Worm (Caenorhabditis elegans) whole organism, L2 larva: Measurements from ENCODE around the gene wdr-83.
A peak's percentile ranks its signal among the peaks of the same experiment; 100 is the strongest.

ENCODE experiments used
- C34F6.9 ChIP-seq: fragments of 150-350 bp; optimal IDR thresholded peaks from 2 replicates; lab custom pipeline; 2014; ENCODE audit warnings: missing biosample characterization, missing genetic modification characterization
- R02D3.7 ChIP-seq: fragments of 150-350 bp; optimal IDR thresholded peaks from 2 replicates; lab custom pipeline; 2014; ENCODE audit warnings: missing biosample characterization, missing genetic modification characterization
- ZK546.5 ChIP-seq: sonication (generic microtip); optimal IDR thresholded peaks from 2 replicates; lab custom pipeline; 2017; ENCODE audit warnings: missing biosample characterization, missing genetic modification characterization
- alr-1 ChIP-seq: fragments of 150-350 bp; optimal IDR thresholded peaks from 2 replicates; lab custom pipeline; 2014; ENCODE audit warnings: missing biosample characterization, missing genetic modification characterization
- aly-2 ChIP-seq: fragments of 150-350 bp; optimal IDR thresholded peaks from 2 replicates; lab custom pipeline; 2014; ENCODE audit warnings: missing biosample characterization, missing genetic modification characterization
- ama-1 ChIP-seq: fragments of 150-350 bp; optimal IDR thresholded peaks from 2 replicates; lab custom pipeline; 2018; ENCODE audit warnings: inconsistent platforms
- blmp-1 ChIP-seq: sonication (generic microtip); optimal IDR thresholded peaks from 2 replicates; lab custom pipeline; 2017; ENCODE audit warnings: missing genetic modification characterization, mild to moderate bottlenecking, missing compliant biosample characterization, antibody characterized with exemption, moderate library complexity; ENCODE audit not compliant: insufficient read depth
- ceh-16 ChIP-seq: fragments of 150-350 bp; optimal IDR thresholded peaks from 2 replicates; lab custom pipeline; 2014; ENCODE audit warnings: missing biosample characterization, missing genetic modification characterization
- ceh-82 ChIP-seq: fragments of 150-350 bp; optimal IDR thresholded peaks from 2 replicates; lab custom pipeline; 2014; ENCODE audit warnings: missing biosample characterization, missing genetic modification characterization
- dmd-4 ChIP-seq: sonication (generic microtip); optimal IDR thresholded peaks from 2 replicates; lab custom pipeline; 2017; ENCODE audit warnings: missing biosample characterization, missing genetic modification characterization
- elt-1 ChIP-seq: fragments of 150-350 bp; optimal IDR thresholded peaks from 2 replicates; lab custom pipeline; 2014; ENCODE audit warnings: missing biosample characterization, missing genetic modification characterization
- elt-3 ChIP-seq: sonication (generic microtip); optimal IDR thresholded peaks from 2 replicates; lab custom pipeline; 2017; ENCODE audit warnings: missing biosample characterization, missing genetic modification characterization
- fos-1 ChIP-seq: fragments of 150-350 bp; optimal IDR thresholded peaks from 2 replicates; lab custom pipeline; 2014; ENCODE audit warnings: missing biosample characterization, missing genetic modification characterization
- gmeb-1 ChIP-seq: fragments of 150-350 bp; optimal IDR thresholded peaks from 2 replicates; lab custom pipeline; 2014; ENCODE audit warnings: missing biosample characterization, missing genetic modification characterization
- lin-11 ChIP-seq: fragments of 150-350 bp; sonication (generic microtip); optimal IDR thresholded peaks from 2 replicates; lab custom pipeline; 2014; ENCODE audit warnings: missing biosample characterization, missing genetic modification characterization, inconsistent platforms, mixed read lengths
- lin-13 ChIP-seq: fragments of 150-350 bp; optimal IDR thresholded peaks from 2 replicates; lab custom pipeline; 2014; ENCODE audit warnings: missing biosample characterization, missing genetic modification reagents, missing genetic modification characterization
- lin-39 ChIP-seq: fragments of 150-350 bp; optimal IDR thresholded peaks from 2 replicates; lab custom pipeline; 2014; ENCODE audit warnings: missing biosample characterization, missing genetic modification reagents, missing genetic modification characterization
- lsy-2 ChIP-seq, 2 experiments: fragments of 150-350 bp in 1 of 2; sonication (generic microtip) in 1 of 2; optimal IDR thresholded peaks; 2 replicates each; lab custom pipeline; 2014 to 2017; ENCODE audit warnings: missing biosample characterization in 2 of 2, missing genetic modification characterization in 2 of 2
- mab-5 ChIP-seq: fragments of 150-350 bp; optimal IDR thresholded peaks from 2 replicates; lab custom pipeline; 2014; ENCODE audit warnings: missing biosample characterization, missing genetic modification characterization
- mbf-1 ChIP-seq: sonication (generic microtip); optimal IDR thresholded peaks from 2 replicates; lab custom pipeline; 2017; ENCODE audit warnings: missing biosample characterization, missing genetic modification characterization
- mdl-1 ChIP-seq, 2 experiments: fragments of 150-350 bp in 1 of 2; sonication (generic microtip) in 1 of 2; optimal IDR thresholded peaks; 2 replicates each; lab custom pipeline; 2017; ENCODE audit warnings: missing biosample characterization in 2 of 2, missing genetic modification characterization in 2 of 2
- nhr-10 ChIP-seq: sonication (generic microtip); optimal IDR thresholded peaks from 2 replicates; lab custom pipeline; 2017; ENCODE audit warnings: missing biosample characterization, missing genetic modification characterization
- nhr-12 ChIP-seq: fragments of 150-350 bp; optimal IDR thresholded peaks from 2 replicates; lab custom pipeline; 2014; ENCODE audit warnings: missing biosample characterization, missing genetic modification characterization
- nhr-129 ChIP-seq: fragments of 150-350 bp; optimal IDR thresholded peaks from 2 replicates; lab custom pipeline; 2014; ENCODE audit warnings: missing biosample characterization, missing genetic modification characterization
- nhr-21 ChIP-seq: fragments of 150-350 bp; optimal IDR thresholded peaks from 2 replicates; lab custom pipeline; 2014; ENCODE audit warnings: missing biosample characterization, missing genetic modification characterization
- nhr-23 ChIP-seq: fragments of 150-350 bp; optimal IDR thresholded peaks from 2 replicates; lab custom pipeline; 2014; ENCODE audit warnings: missing biosample characterization, missing genetic modification reagents, missing genetic modification characterization
- nhr-237 ChIP-seq: fragments of 150-350 bp; optimal IDR thresholded peaks from 2 replicates; lab custom pipeline; 2014; ENCODE audit warnings: missing biosample characterization, missing genetic modification characterization
- nhr-25 ChIP-seq: fragments of 150-350 bp; sonication (generic microtip); optimal IDR thresholded peaks from 3 replicates; lab custom pipeline; 2014; ENCODE audit warnings: missing biosample characterization, missing genetic modification characterization
- nhr-77 ChIP-seq: fragments of 150-350 bp; optimal IDR thresholded peaks from 2 replicates; lab custom pipeline; 2014; ENCODE audit warnings: missing biosample characterization, missing genetic modification characterization
- peb-1 ChIP-seq: fragments of 150-350 bp; optimal IDR thresholded peaks from 2 replicates; lab custom pipeline; 2014; ENCODE audit warnings: missing biosample characterization, missing genetic modification characterization
- sem-4 ChIP-seq: fragments of 150-350 bp; optimal IDR thresholded peaks from 2 replicates; lab custom pipeline; 2014; ENCODE audit warnings: missing biosample characterization, missing genetic modification reagents, missing genetic modification characterization
- skn-1 ChIP-seq: sonication (generic microtip); optimal IDR thresholded peaks from 2 replicates; lab custom pipeline; 2017; ENCODE audit warnings: missing biosample characterization, missing genetic modification characterization
- sma-3 ChIP-seq: sonication (generic microtip); optimal IDR thresholded peaks from 2 replicates; lab custom pipeline; 2016; ENCODE audit warnings: missing genetic modification reagents, missing genetic modification characterization, missing compliant biosample characterization
- snpc-4 ChIP-seq: fragments of 150-350 bp; optimal IDR thresholded peaks from 2 replicates; lab custom pipeline; 2014; ENCODE audit warnings: missing biosample characterization, missing genetic modification characterization
- unc-39 ChIP-seq: fragments of 150-350 bp; optimal IDR thresholded peaks from 2 replicates; lab custom pipeline; 2014; ENCODE audit warnings: missing biosample characterization, missing genetic modification characterization
- unc-55 ChIP-seq: fragments of 150-350 bp; sonication (generic microtip); optimal IDR thresholded peaks from 3 replicates; lab custom pipeline; 2014; ENCODE audit warnings: missing biosample characterization, missing genetic modification reagents, missing genetic modification characterization
- unc-62 ChIP-seq: fragments of 150-350 bp; optimal IDR thresholded peaks from 2 replicates; lab custom pipeline; 2014; ENCODE audit warnings: missing biosample characterization, missing genetic modification reagents, missing genetic modification characterization
- zag-1 ChIP-seq: fragments of 150-350 bp; optimal IDR thresholded peaks from 2 replicates; lab custom pipeline; 2014; ENCODE audit warnings: missing biosample characterization, missing genetic modification characterization
- ztf-11 ChIP-seq: sonication (generic microtip); optimal IDR thresholded peaks from 2 replicates; lab custom pipeline; 2017; ENCODE audit warnings: missing biosample characterization, missing genetic modification characterization
- ztf-4 ChIP-seq: fragments of 150-350 bp; optimal IDR thresholded peaks from 2 replicates; lab custom pipeline; 2014; ENCODE audit warnings: missing biosample characterization, missing genetic modification characterization

wdr-83 gene

ce11 chrII:5049249-5049648 lies 17.7 kb upstream of the wdr-83 start (continued):
- peak; percentile 31 for TF ChIP-seq sem-4
- no peak for TF ChIP-seq lin-13 (GFP tag; lab: Kevin White, UChicago)
- TF ChIP-seq ceh-82 (tag; lab: Kevin White, UChicago): no peak
- no peak for TF ChIP-seq lin-11
- TF ChIP-seq elt-3 (tag; lab: Kevin White, UChicago): no peak
- TF ChIP-seq, all 48 proteins: peak for 13

- TF ChIP-seq ztf-11 (tag; lab: Kevin White, UChicago): no peak
- peak; percentile 54 for TF ChIP-seq nhr-129
- no peak for TF ChIP-seq nhr-21 (tag; lab: Kevin White, UChicago)
- TF ChIP-seq C34F6.9 (tag; lab: Kevin White, UChicago): peak; percentile 13
- no peak for TF ChIP-seq nhr-77 (tag; lab: Kevin White, UChicago)
- no peak for TF ChIP-seq mab-5 (tag; lab: Kevin White, UChicago)
Observed at ce11 chrII:5048185-5048795, 16.8 kb upstream of the wdr-83 start.

- no peak for TF ChIP-seq ama-1 (lab: Kevin White, UChicago)
- TF ChIP-seq C34F6.9 (tag; lab: Kevin White, UChicago): peak; percentile 20
- TF ChIP-seq unc-55 (GFP tag; lab: Kevin White, UChicago): no peak
- TF ChIP-seq fos-1 (tag; lab: Kevin White, UChicago): no peak
- no peak for TF ChIP-seq nhr-10
- TF ChIP-seq mab-5 (tag; lab: Kevin White, UChicago): no peak
- no peak for TF ChIP-seq zag-1 (tag; lab: Kevin White, UChicago)
- TF ChIP-seq ZK546.5 (tag; lab: Kevin White, UChicago): no peak
- TF ChIP-seq elt-3 (tag; lab: Kevin White, UChicago): no peak
- TF ChIP-seq alr-1: no peak
- no peak for TF ChIP-seq snpc-4 (tag; lab: Kevin White, UChicago)
- no peak for TF ChIP-seq dmd-4 (tag; lab: Kevin White, UChicago)
- no peak for TF ChIP-seq nhr-23 (tag; lab: Kevin White, UChicago)
- TF ChIP-seq skn-1 (tag; lab: Kevin White, UChicago): no peak
- peak; percentile 41 for TF ChIP-seq nhr-129
- peak; percentile 10 for TF ChIP-seq blmp-1 (tag; lab: Kevin White, UChicago)
- no peak for TF ChIP-seq mbf-1 (tag; lab: Kevin White, UChicago)
- TF ChIP-seq, all 48 proteins: peak for 3
Observed at ce11 chrII:5047279-5047678, 15.8 kb upstream of the wdr-83 start.

DNA sequence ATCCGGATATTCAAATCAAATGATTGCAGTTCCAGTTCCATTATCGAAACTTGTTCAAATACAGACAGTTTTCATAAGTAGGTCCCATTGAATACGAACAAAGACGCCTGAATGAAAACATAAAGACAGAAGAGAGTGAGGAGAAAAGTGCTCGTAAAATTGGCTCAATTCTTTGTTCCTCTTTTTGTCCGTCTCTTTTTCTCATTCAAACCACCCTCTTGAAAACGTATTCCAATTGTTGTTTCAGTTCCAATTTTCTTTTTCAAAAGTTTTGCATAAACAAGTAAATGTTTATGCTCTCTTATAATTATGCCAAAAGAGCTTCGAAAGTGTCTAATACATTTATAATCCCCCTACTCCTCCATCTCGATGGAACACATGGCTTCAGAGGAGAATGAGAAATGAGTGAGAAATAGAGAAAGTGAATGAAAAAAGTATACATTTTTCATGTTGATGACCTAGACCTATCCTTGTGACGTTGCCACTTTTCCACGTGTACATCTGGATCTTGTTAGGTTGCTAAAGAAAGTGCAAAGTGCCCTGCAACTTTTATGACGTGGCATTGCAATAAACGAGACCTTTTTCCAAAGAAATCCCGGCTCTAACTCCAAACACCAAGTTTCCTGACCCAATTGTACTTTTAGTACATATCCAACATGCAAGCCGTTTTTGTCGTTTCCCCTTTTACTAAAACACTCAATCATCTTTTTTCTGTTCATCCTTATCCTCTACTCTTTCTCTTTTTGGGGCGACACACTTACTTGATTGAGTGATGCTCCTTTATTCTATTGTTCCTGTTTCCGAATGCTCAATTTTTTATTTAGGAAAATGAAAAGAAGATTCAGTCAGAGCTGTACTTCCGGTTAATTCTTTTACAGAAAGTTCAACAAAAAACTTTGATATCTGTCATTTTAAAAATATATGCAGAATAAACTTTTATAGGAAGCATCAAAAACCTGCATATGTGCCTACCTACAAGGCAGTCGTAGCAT lies 15.0 kb upstream of the wdr-83 start:
- TF ChIP-seq fos-1 (tag; lab: Kevin White, UChicago): no peak
- TF ChIP-seq unc-62 (GFP tag; lab: Kevin White, UChicago): no peak
- no peak for TF ChIP-seq alr-1
- no peak for TF ChIP-seq mdl-1 (tag; optimal IDR thresholded peaks at IDR 0.05; lab: Kevin White, UChicago)
- TF ChIP-seq zag-1 (tag; lab: Kevin White, UChicago): no peak
- TF ChIP-seq sem-4: peak; percentile 6
- no peak for TF ChIP-seq peb-1 (tag; lab: Kevin White, UChicago)
- peak in 1 of 2 experiments; percentile 2 for TF ChIP-seq lsy-2 (tag; optimal IDR thresholded peaks at IDR 0.05; lab: Kevin White, UChicago)
- peak; percentile 7 for TF ChIP-seq C34F6.9 (tag; lab: Kevin White, UChicago)
- TF ChIP-seq dmd-4 (tag; lab: Kevin White, UChicago): no peak
- no peak for TF ChIP-seq ztf-4 (tag; lab: Kevin White, UChicago)
- no peak for TF ChIP-seq elt-1 (tag; lab: Kevin White, UChicago)
- TF ChIP-seq snpc-4 (tag; lab: Kevin White, UChicago): no peak
- no peak for TF ChIP-seq ceh-82 (tag; lab: Kevin White, UChicago)
- TF ChIP-seq unc-39 (tag; lab: Kevin White, UChicago): no peak
- peak; percentile 10 for TF ChIP-seq nhr-129
- no peak for TF ChIP-seq R02D3.7
- TF ChIP-seq nhr-237: no peak
- TF ChIP-seq sma-3 (GFP tag; lab: Kevin White, UChicago): no peak
- TF ChIP-seq skn-1 (tag; lab: Kevin White, UChicago): no peak
- no peak for TF ChIP-seq nhr-77 (tag; lab: Kevin White, UChicago)
- peak; percentile 46 for TF ChIP-seq unc-55 (GFP tag; lab: Kevin White, UChicago)
- no peak for TF ChIP-seq nhr-12
- TF ChIP-seq ceh-16 (tag; lab: Kevin White, UChicago): no peak
- no peak for TF ChIP-seq mbf-1 (tag; lab: Kevin White, UChicago)
- TF ChIP-seq nhr-10: no peak
- TF ChIP-seq nhr-21 (tag; lab: Kevin White, UChicago): no peak
- TF ChIP-seq aly-2 (tag; lab: Kevin White, UChicago): no peak
- TF ChIP-seq elt-3 (tag; lab: Kevin White, UChicago): no peak
- no peak for TF ChIP-seq mab-5 (tag; lab: Kevin White, UChicago)
- no peak for TF ChIP-seq ama-1 (lab: Kevin White, UChicago)
- no peak for TF ChIP-seq lin-39 (tag; lab: Kevin White, UChicago)
- TF ChIP-seq gmeb-1: no peak
- no peak for TF ChIP-seq nhr-25
